Worm (Caenorhabditis elegans): Measurements from ENCODE around the gene jac-1.

jac-1 gene

DNA sequence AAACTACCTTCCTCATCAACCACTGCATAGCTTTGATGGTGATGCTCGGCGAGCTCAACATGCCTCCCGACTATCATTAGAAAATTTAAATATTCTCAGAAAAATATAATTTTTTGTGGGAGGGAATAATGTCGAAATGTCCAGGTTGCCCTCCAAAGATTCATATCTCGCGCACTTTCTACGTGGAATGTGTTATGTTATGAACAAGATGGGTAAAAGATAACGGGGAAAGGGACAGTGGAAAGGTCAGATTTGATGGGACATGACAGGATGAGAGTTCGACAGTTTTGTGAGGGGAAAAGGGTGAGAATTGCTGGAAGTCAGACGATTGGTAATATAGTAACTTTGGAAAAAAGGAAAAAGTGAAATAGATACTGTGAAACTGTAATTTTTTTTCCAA lies 20.4 kb downstream of the jac-1 start:
- TF ChIP-seq hmbx-1 (tag; optimal IDR thresholded peaks at IDR 0.05) (no peak), F13C5.2 (tag; optimal IDR thresholded peaks at IDR 0.05) (no peak), tbx-37 (GFP tag; conservative IDR thresholded peaks at IDR 0.05) (no peak), sea-1 (GFP tag; conservative IDR thresholded peaks at IDR 0.05) (no peak), ceh-36 (tag; optimal IDR thresholded peaks at IDR 0.05) (no peak), ets-7 (tag; optimal IDR thresholded peaks at IDR 0.05) (no peak), scrt-1 (GFP tag; IDR thresholded peaks at IDR 0.05) (no peak), ama-1 (optimal IDR thresholded peaks at IDR 0.05) (no peak), ceh-13 (GFP tag; optimal IDR thresholded peaks at IDR 0.05) (no peak), hnd-1 (tag; optimal IDR thresholded peaks at IDR 0.05) (no peak), B0310.2 (tag; optimal IDR thresholded peaks at IDR 0.05) (no peak), aly-1 (tag; optimal IDR thresholded peaks at IDR 0.05) (no peak), hmg-4 (GFP tag; optimal IDR thresholded peaks at IDR 0.05) (no peak), tbx-11 (GFP tag; IDR thresholded peaks at IDR 0.05) (no peak), flt-1 (GFP tag; IDR thresholded peaks at IDR 0.05) (no peak), pes-1 (GFP tag; IDR thresholded peaks at IDR 0.05) (no peak)

ce11 chrIV:16005472-16005871 lies 21.2 kb downstream of the jac-1 start:
- no peak for TF ChIP-seq aly-1 (tag; optimal IDR thresholded peaks at IDR 0.05)
- TF ChIP-seq tra-4 (tag; optimal IDR thresholded peaks at IDR 0.05), result no peak

- TF ChIP-seq ceh-36 (tag; optimal IDR thresholded peaks at IDR 0.05) (no peak), pes-1 (GFP tag; IDR thresholded peaks at IDR 0.05) (peak; percentile 52; the same call in 1 of the 2 replicates)
Observed at ce11 chrIV:16001058-16001457, 25.6 kb downstream of the jac-1 start.

DNA sequence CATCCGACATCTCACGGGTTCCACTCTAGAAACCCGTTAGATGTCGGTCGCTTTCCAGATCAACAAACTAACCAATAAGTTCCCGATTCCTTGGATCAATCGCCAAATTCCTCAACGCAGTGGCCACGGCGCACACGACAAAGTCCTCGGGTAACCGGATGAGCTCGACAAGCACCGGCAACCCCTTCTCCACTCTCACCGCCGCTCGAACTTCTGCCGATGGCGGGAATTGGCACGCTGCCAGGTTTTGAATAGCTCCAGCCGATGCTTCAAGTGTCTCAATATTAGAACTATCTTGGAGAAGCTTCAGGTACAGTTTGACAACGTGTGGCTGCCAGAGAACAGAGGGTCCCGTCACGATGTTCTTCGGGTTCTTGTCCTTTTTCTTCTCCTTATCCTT lies 27.0 kb downstream of the jac-1 start:
- TF ChIP-seq ets-7 (tag; optimal IDR thresholded peaks at IDR 0.05) (no peak), tbx-37 (GFP tag; conservative IDR thresholded peaks at IDR 0.05) (no peak), ceh-13 (GFP tag; optimal IDR thresholded peaks at IDR 0.05) (no peak), F13C5.2 (tag; optimal IDR thresholded peaks at IDR 0.05) (no peak), aly-1 (tag; optimal IDR thresholded peaks at IDR 0.05) (no peak), B0310.2 (tag; optimal IDR thresholded peaks at IDR 0.05) (no peak), tbx-11 (GFP tag; IDR thresholded peaks at IDR 0.05) (no peak), hmbx-1 (tag; optimal IDR thresholded peaks at IDR 0.05) (no peak), tra-4 (tag; optimal IDR thresholded peaks at IDR 0.05) (no peak), ceh-36 (tag; optimal IDR thresholded peaks at IDR 0.05) (no peak), sea-1 (GFP tag; conservative IDR thresholded peaks at IDR 0.05) (no peak), hmg-4 (GFP tag; optimal IDR thresholded peaks at IDR 0.05) (no peak), pes-1 (GFP tag; IDR thresholded peaks at IDR 0.05) (no peak), ama-1 (optimal IDR thresholded peaks at IDR 0.05) (no peak), scrt-1 (GFP tag; IDR thresholded peaks at IDR 0.05) (no peak), flt-1 (GFP tag; IDR thresholded peaks at IDR 0.05) (no peak)

ce11 chrIV:15997906-15998305 lies 28.7 kb downstream of the jac-1 start:
- no peak for TF ChIP-seq ama-1 (optimal IDR thresholded peaks at IDR 0.05)
- TF ChIP-seq B0310.2 (tag; optimal IDR thresholded peaks at IDR 0.05), result no peak
- no peak for TF ChIP-seq tra-4 (tag; optimal IDR thresholded peaks at IDR 0.05)
- no peak for TF ChIP-seq flt-1 (GFP tag; IDR thresholded peaks at IDR 0.05)
- no peak for TF ChIP-seq hmg-4 (GFP tag; optimal IDR thresholded peaks at IDR 0.05)
- TF ChIP-seq ets-7 (tag; optimal IDR thresholded peaks at IDR 0.05), result no peak
- TF ChIP-seq hmbx-1 (tag; optimal IDR thresholded peaks at IDR 0.05), result no peak

DNA sequence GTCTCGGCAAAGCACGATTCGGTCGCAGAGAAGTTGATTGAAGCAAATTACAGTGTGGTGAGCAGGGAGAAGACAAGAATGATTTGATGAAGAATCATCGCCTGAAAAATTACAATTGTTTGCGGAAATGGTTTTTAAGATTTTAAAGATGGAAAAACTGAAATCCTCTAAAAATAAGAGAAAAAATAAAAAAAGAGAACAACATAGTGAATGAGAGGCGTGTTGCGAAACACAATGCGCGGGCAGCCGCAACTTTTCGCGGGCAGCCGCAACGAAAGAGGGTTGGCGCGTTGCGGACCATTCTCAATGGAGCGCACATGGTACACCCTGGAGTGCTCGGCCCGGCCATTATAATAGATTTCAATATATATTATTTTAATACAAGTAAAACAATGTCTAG lies 32.1 kb downstream of the jac-1 start, which contains the start of gene Y105C5B.20:
Gene Y105C5B.20, minus strand, starts transcription at position 101 of the 400 bp plus-strand sequence.
- TF ChIP-seq flt-1 (GFP tag; IDR thresholded peaks at IDR 0.05) (no peak), hnd-1 (tag; optimal IDR thresholded peaks at IDR 0.05) (no peak), sea-1 (GFP tag; conservative IDR thresholded peaks at IDR 0.05) (no peak), ceh-36 (tag; optimal IDR thresholded peaks at IDR 0.05) (no peak), tbx-11 (GFP tag; IDR thresholded peaks at IDR 0.05) (no peak), hmg-4 (GFP tag; optimal IDR thresholded peaks at IDR 0.05) (no peak), scrt-1 (GFP tag; IDR thresholded peaks at IDR 0.05) (no peak), B0310.2 (tag; optimal IDR thresholded peaks at IDR 0.05) (no peak), ceh-13 (GFP tag; optimal IDR thresholded peaks at IDR 0.05) (no peak), hmbx-1 (tag; optimal IDR thresholded peaks at IDR 0.05) (no peak)

ce11 chrIV:15991416-15991815 lies 35.2 kb downstream of the jac-1 start:
- TF ChIP-seq ets-7 (tag; optimal IDR thresholded peaks at IDR 0.05) (no peak), hmbx-1 (tag; optimal IDR thresholded peaks at IDR 0.05) (no peak), flt-1 (GFP tag; IDR thresholded peaks at IDR 0.05) (no peak), ceh-13 (GFP tag; optimal IDR thresholded peaks at IDR 0.05) (no peak), B0310.2 (tag; optimal IDR thresholded peaks at IDR 0.05) (no peak), pes-1 (GFP tag; IDR thresholded peaks at IDR 0.05) (no peak), tbx-11 (GFP tag; IDR thresholded peaks at IDR 0.05) (no peak), tra-4 (tag; optimal IDR thresholded peaks at IDR 0.05) (no peak), tbx-37 (GFP tag; conservative IDR thresholded peaks at IDR 0.05) (no peak), aly-1 (tag; optimal IDR thresholded peaks at IDR 0.05) (no peak), hnd-1 (tag; optimal IDR thresholded peaks at IDR 0.05) (no peak), ceh-36 (tag; optimal IDR thresholded peaks at IDR 0.05) (no peak), F13C5.2 (tag; optimal IDR thresholded peaks at IDR 0.05) (no peak), hmg-4 (GFP tag; optimal IDR thresholded peaks at IDR 0.05) (no peak), scrt-1 (GFP tag; IDR thresholded peaks at IDR 0.05) (no peak), sea-1 (GFP tag; conservative IDR thresholded peaks at IDR 0.05) (no peak)

- TF ChIP-seq pes-1 (GFP tag; IDR thresholded peaks at IDR 0.05) (no peak), ceh-13 (GFP tag; optimal IDR thresholded peaks at IDR 0.05) (no peak), flt-1 (GFP tag; IDR thresholded peaks at IDR 0.05) (no peak), aly-1 (tag; optimal IDR thresholded peaks at IDR 0.05) (no peak), F13C5.2 (tag; optimal IDR thresholded peaks at IDR 0.05) (peak; percentile 12)
Observed at ce11 chrIV:15983920-15984631, 42.6 kb downstream of the jac-1 start, which contains the start of gene Y105C5B.19. Gene Y105C5B.19, minus strand, starts transcription at chrIV:15983970.
